Fruit fly (Drosophila melanogaster): ENCODE data around the gene PIG-F.

The PIG-F gene

dm6 chr3L:19598369-19599148, 13.7 kb upstream of the PIG-F start, which contains the start of the genes ash1 and Taf6:
Gene ash1, minus strand, starts transcription at chr3L:19598755.
Gene Taf6, plus strand, starts transcription at chr3L:19599088.
- 0 out of 3 replicates have a peak, but pooled peaks have one; percentile 24 for TF ChIP-seq CG4496 (GFP tag; IDR thresholded peaks at IDR 0.05)
- TF ChIP-seq CG15710 (tag; optimal IDR thresholded peaks at IDR 0.05) = peak; percentile 8
- TF ChIP-seq CG8159 (tag; optimal IDR thresholded peaks at IDR 0.05) = no peak

DNA sequence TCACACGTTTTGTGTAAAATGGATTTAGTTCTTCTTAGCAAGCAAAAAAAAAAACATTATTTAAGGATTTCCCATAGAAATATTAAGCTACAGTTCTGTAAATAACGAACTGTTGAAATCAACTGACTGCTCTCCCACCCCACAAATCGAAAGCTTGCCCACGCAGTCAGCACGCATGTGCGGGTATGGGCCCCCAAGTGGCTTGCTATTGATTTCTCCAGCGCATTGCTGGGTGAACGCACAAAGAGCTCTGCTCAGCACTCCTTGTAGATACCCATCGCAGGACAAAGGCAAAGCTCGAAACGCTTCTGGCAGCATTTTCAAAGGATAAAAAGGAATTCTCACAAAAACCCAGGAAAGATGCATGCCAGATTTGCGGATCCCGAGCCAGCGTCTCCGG, 10.8 kb upstream of the PIG-F start, which contains the start of gene CG9368:
Gene CG9368 (plus strand): TSS at position 221 of the 400 bp plus-strand sequence.
- no peak for TF ChIP-seq CG12605 (GFP tag; IDR thresholded peaks at IDR 0.05)
- TF ChIP-seq CG15710 (tag; optimal IDR thresholded peaks at IDR 0.05) = no peak
- no peak for TF ChIP-seq CG10348 (GFP tag; IDR thresholded peaks at IDR 0.05)
- no peak for TF ChIP-seq CG8159 (tag; optimal IDR thresholded peaks at IDR 0.05)
- TF ChIP-seq CG13204 (GFP tag; optimal IDR thresholded peaks at IDR 0.05) = no peak
- TF ChIP-seq D1 (tag; optimal IDR thresholded peaks at IDR 0.05) = no peak
- TF ChIP-seq CG4496 (GFP tag; IDR thresholded peaks at IDR 0.05) = no peak
- no peak for TF ChIP-seq CG14655 (GFP tag; optimal IDR thresholded peaks at IDR 0.05)
- TF ChIP-seq CG32121 (GFP tag; IDR thresholded peaks at IDR 0.05) = no peak
- no peak for TF ChIP-seq CG9948 (tag; optimal IDR thresholded peaks at IDR 0.05)
- no peak for TF ChIP-seq Pif1B (GFP tag; optimal IDR thresholded peaks at IDR 0.05)
- no peak for TF ChIP-seq EcR (GFP tag; optimal IDR thresholded peaks at IDR 0.05)
- no peak for TF ChIP-seq fd96Ca (GFP tag; IDR thresholded peaks at IDR 0.05)
- no peak for TF ChIP-seq Ets98B (GFP tag; IDR thresholded peaks at IDR 0.05)
- no peak for TF ChIP-seq CG17806 (tag; optimal IDR thresholded peaks at IDR 0.05)

DNA sequence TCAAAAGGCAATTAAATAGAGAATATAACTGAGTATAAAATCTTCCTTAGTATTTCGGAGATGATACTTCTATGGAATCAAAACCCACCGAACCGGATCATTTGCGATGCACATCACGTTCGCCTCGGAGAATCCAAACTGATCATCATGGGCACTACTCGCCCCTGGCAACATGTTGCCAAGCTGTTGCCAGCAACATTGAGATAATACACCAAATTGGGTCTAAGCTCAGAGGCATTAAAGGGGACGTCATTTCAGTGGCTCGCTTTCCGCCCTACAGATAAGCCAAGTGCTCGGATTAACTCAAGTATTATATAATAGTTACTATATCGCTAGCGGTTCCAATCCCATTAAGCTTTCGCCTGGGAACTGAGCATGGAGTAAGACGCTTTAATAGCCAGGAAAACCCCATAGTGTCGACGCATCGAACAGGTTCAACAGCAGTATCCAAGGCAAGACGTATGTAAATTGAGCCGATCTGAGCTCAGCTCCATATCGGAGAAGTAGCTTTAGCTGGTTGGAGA, 6.2 kb upstream of the PIG-F start, which contains the start of the genes lush and CG9372:
Gene lush (minus strand): TSS at position 117 of the 524 bp plus-strand sequence.
Gene CG9372 (plus strand): TSS at position 235 of the 524 bp plus-strand sequence.
- TF ChIP-seq Snoo (tag; optimal IDR thresholded peaks at IDR 0.05) (no peak), gl (tag; optimal IDR thresholded peaks at IDR 0.05) (no peak), CG9948 (tag; optimal IDR thresholded peaks at IDR 0.05) (no peak), CG13204 (GFP tag; optimal IDR thresholded peaks at IDR 0.05) (no peak), Ets98B (GFP tag; IDR thresholded peaks at IDR 0.05) (no peak), CG15710 (tag; optimal IDR thresholded peaks at IDR 0.05) (no peak)

dm6 chr3L:19618072-19618958, 6.1 kb downstream of the PIG-F start, which contains the start of gene asf1:
Gene asf1, plus strand, starts transcription at chr3L:19618894.
- no peak for TF ChIP-seq CG13204 (GFP tag; optimal IDR thresholded peaks at IDR 0.05)
- TF ChIP-seq D1 (tag; optimal IDR thresholded peaks at IDR 0.05) = no peak
- TF ChIP-seq CG4496 (GFP tag; IDR thresholded peaks at IDR 0.05) = 0 out of 3 replicates have a peak, but pooled peaks have one; percentile 12
- no peak for TF ChIP-seq CG34367 (tag; optimal IDR thresholded peaks at IDR 0.05)
- TF ChIP-seq gl (tag; optimal IDR thresholded peaks at IDR 0.05) = no peak
- peak; percentile 31; the same call in 1 of the 2 replicates for TF ChIP-seq CG32121 (GFP tag; IDR thresholded peaks at IDR 0.05)

DNA sequence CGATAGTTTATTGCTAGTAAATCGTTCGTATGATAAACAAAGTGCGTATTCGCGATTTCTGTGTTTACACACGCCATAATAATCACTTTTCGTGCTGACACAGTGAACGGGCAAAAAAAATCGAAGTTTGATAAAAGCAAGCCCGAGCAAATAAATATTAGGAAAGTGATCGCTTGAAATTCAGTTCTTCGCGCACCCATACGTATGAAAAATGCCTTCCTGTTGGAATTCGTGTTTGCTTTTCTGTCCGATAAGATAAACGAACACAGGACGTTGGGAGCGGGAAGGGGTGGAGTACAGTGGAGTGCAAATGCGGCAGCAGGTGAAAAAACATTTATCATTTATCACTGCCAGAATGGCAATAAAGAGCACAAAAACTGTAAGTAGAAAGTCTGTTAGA, 18.4 kb downstream of the PIG-F start:
- no peak for TF ChIP-seq rn (GFP tag; IDR thresholded peaks at IDR 0.05)
- TF ChIP-seq Pif1B (GFP tag; optimal IDR thresholded peaks at IDR 0.05) = no peak

DNA sequence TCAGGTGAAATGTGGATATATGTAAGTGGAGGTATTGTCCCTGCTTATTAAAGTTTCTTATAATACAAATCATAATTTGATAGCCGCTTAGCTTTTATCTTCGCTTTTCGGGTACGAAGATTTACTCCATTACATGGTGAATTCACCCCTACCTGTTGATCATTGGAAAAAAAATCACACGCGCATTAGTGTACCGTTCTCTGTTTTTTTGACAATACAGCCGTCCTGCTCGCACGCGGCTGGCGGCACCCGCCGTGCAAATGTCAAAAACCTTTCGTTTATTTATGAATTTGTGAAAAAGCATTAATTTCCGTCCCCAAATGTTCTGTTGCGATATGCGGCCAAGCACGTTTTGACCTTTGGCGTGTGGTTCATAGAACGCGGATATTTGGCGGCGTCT, 19.6 kb downstream of the PIG-F start:
- TF ChIP-seq CG9948 (tag; optimal IDR thresholded peaks at IDR 0.05) = no peak
- TF ChIP-seq Ets98B (GFP tag; IDR thresholded peaks at IDR 0.05) = no peak
- TF ChIP-seq CG8301 (tag; optimal IDR thresholded peaks at IDR 0.05) = no peak
- TF ChIP-seq CG12605 (GFP tag; IDR thresholded peaks at IDR 0.05) = no peak
- TF ChIP-seq gl (tag; optimal IDR thresholded peaks at IDR 0.05) = no peak
- no peak for TF ChIP-seq CG13204 (GFP tag; optimal IDR thresholded peaks at IDR 0.05)
- TF ChIP-seq CG15710 (tag; optimal IDR thresholded peaks at IDR 0.05) = no peak
- no peak for TF ChIP-seq CG34367 (tag; optimal IDR thresholded peaks at IDR 0.05)
- TF ChIP-seq CG17806 (tag; optimal IDR thresholded peaks at IDR 0.05) = no peak
- TF ChIP-seq rn (GFP tag; IDR thresholded peaks at IDR 0.05) = no peak
- no peak for TF ChIP-seq CG14655 (GFP tag; optimal IDR thresholded peaks at IDR 0.05)
- no peak for TF ChIP-seq fd96Ca (GFP tag; IDR thresholded peaks at IDR 0.05)
- TF ChIP-seq Pif1A (GFP tag; optimal IDR thresholded peaks at IDR 0.05) = no peak
- no peak for TF ChIP-seq CG10348 (GFP tag; IDR thresholded peaks at IDR 0.05)
- no peak for TF ChIP-seq Pif1B (GFP tag; optimal IDR thresholded peaks at IDR 0.05)
- TF ChIP-seq D1 (tag; optimal IDR thresholded peaks at IDR 0.05) = no peak
- no peak for TF ChIP-seq CG4496 (GFP tag; IDR thresholded peaks at IDR 0.05)
- no peak for TF ChIP-seq EcR (GFP tag; optimal IDR thresholded peaks at IDR 0.05)

Measured in whole organism, pupa.